Fruit fly (Drosophila melanogaster) whole organism, wandering third instar larva: ENCODE results near the gene HisRS.

Experiments used
- CG32264 ChIP-seq: fragments of 200-800 bp; sonication (Bioruptor generic); optimal IDR thresholded peaks from 2 replicates; lab custom pipeline; 2016; ENCODE audit warnings: missing biosample characterization, missing genetic modification characterization
- Dif ChIP-seq: fragments of 200-275, 200-300 bp; sonication (Bioruptor generic); optimal IDR thresholded peaks from 2 replicates; lab custom pipeline; 2018; ENCODE audit warnings: missing biosample characterization, missing genetic modification characterization; ENCODE audit not compliant: partially characterized antibody
- Jra ChIP-seq: sonication (Bioruptor generic); optimal IDR thresholded peaks from 2 replicates; lab custom pipeline; 2016; ENCODE audit warnings: missing biosample characterization, missing genetic modification characterization
- foxo ChIP-seq, 2 experiments: fragments of 200-800 bp; sonication (Bioruptor generic); optimal IDR thresholded peaks; 2 replicates in 1 of 2; 3 replicates in 1 of 2; lab custom pipeline; 2016 to 2017; ENCODE audit warnings: missing biosample characterization in 2 of 2, missing genetic modification characterization in 2 of 2
- psq ChIP-seq: fragments of 200-800 bp; sonication (Bioruptor generic); optimal IDR thresholded peaks from 3 replicates; lab custom pipeline; 2017; ENCODE audit warnings: missing biosample characterization, mild to moderate bottlenecking, missing genetic modification characterization, moderate library complexity

- TF ChIP-seq psq (GFP tag; lab: Kevin White, UChicago), result no peak
- no peak for TF ChIP-seq CG32264
- TF ChIP-seq Jra (GFP tag; lab: Kevin White, UChicago), result no peak
- no peak for TF ChIP-seq foxo (GFP tag; optimal IDR thresholded peaks at IDR 0.05; lab: Kevin White, UChicago)
- peak; percentile 84 for TF ChIP-seq Dif (GFP tag; lab: Kevin White, UChicago)
Observed at dm6 chrX:18534393-18534792, 19.2 kb downstream of the HisRS start.
